Worm (Caenorhabditis elegans): ENCODE data around the gene B0563.18.

The B0563.18 gene

ce11 chrX:9162864-9163263 lies 9.5 kb upstream of the B0563.18 start, which contains the start of gene tsp-11:
tsp-11 (plus strand) TSS chrX:9163164.
- TF ChIP-seq isw-1 (GFP tag; IDR thresholded peaks at IDR 0.05) (no peak), fkh-8 (tag; optimal IDR thresholded peaks at IDR 0.05) (no peak), nhr-76 (tag; optimal IDR thresholded peaks at IDR 0.05) (no peak), vab-15 (tag; optimal IDR thresholded peaks at IDR 0.05) (no peak), Y116A8C.19 (tag; optimal IDR thresholded peaks at IDR 0.05; ENCODE audit: borderline replicate concordance) (no peak), lsy-2 (tag; optimal IDR thresholded peaks at IDR 0.05) (no peak), fos-1 (tag; optimal IDR thresholded peaks at IDR 0.05) (no peak), pag-3 (tag; optimal IDR thresholded peaks at IDR 0.05; ENCODE audit: borderline replicate concordance, insufficient read depth) (no peak), tbx-2 (tag; optimal IDR thresholded peaks at IDR 0.05) (no peak), nhr-84 (tag; optimal IDR thresholded peaks at IDR 0.05) (no peak), rnt-1 (tag; optimal IDR thresholded peaks at IDR 0.05) (no peak)

ce11 chrX:9166921-9167320 lies 5.5 kb upstream of the B0563.18 start, which contains the start of gene B0563.10:
B0563.10 (minus strand) TSS chrX:9167245.
- TF ChIP-seq nhr-84 (tag; optimal IDR thresholded peaks at IDR 0.05) = no peak
- no peak for TF ChIP-seq hlh-4 (tag; optimal IDR thresholded peaks at IDR 0.05)
- peak; percentile 96 for TF ChIP-seq dsc-1 (tag; optimal IDR thresholded peaks at IDR 0.05)
- TF ChIP-seq fkh-4 (tag; optimal IDR thresholded peaks at IDR 0.05; ENCODE audit: borderline replicate concordance) = peak; percentile 96

ce11 chrX:9168239-9168638 lies 4.1 kb upstream of the B0563.18 start, which contains the start of gene B0563.9:
B0563.9 (plus strand) TSS chrX:9168539.
- no peak for TF ChIP-seq unc-130 (tag; optimal IDR thresholded peaks at IDR 0.05)
- TF ChIP-seq ama-1 (optimal IDR thresholded peaks at IDR 0.05) = no peak
- TF ChIP-seq C34B4.2 (tag; optimal IDR thresholded peaks at IDR 0.05) = no peak
- no peak for TF ChIP-seq vab-15 (tag; optimal IDR thresholded peaks at IDR 0.05)
- TF ChIP-seq egl-13 (tag; optimal IDR thresholded peaks at IDR 0.05) = no peak
- no peak for TF ChIP-seq snu-23 (GFP tag; optimal IDR thresholded peaks at IDR 0.05)
- no peak for TF ChIP-seq sup-37 (GFP tag; optimal IDR thresholded peaks at IDR 0.05)
- no peak for TF ChIP-seq ztf-11 (tag; optimal IDR thresholded peaks at IDR 0.05)
- TF ChIP-seq elt-2 (tag; optimal IDR thresholded peaks at IDR 0.05) = no peak
- TF ChIP-seq nhr-77 (tag; optimal IDR thresholded peaks at IDR 0.05) = no peak
- TF ChIP-seq aly-2 (tag; optimal IDR thresholded peaks at IDR 0.05) = no peak
- no peak for TF ChIP-seq mdl-1 (tag; optimal IDR thresholded peaks at IDR 0.05)
- no peak for TF ChIP-seq unc-62 (GFP tag; optimal IDR thresholded peaks at IDR 0.05)
- TF ChIP-seq unc-30 (tag; optimal IDR thresholded peaks at IDR 0.05) = no peak
- no peak for TF ChIP-seq ceh-8 (GFP tag; optimal IDR thresholded peaks at IDR 0.05)

- TF ChIP-seq lir-3 (tag; optimal IDR thresholded peaks at IDR 0.05; ENCODE audit: poor library complexity) (no peak), efl-1 (optimal IDR thresholded peaks at IDR 0.05) (no peak), efl-1 (GFP tag; optimal IDR thresholded peaks at IDR 0.05 in 1 of 2) (no peak), jun-1 (tag; optimal IDR thresholded peaks at IDR 0.05) (no peak), mdl-1 (tag; optimal IDR thresholded peaks at IDR 0.05) (no peak), lsy-2 (tag; optimal IDR thresholded peaks at IDR 0.05) (no peak), fkh-10 (GFP tag; optimal IDR thresholded peaks at IDR 0.05) (no peak), nhr-237 (tag; optimal IDR thresholded peaks at IDR 0.05) (no peak), nhr-12 (tag; optimal IDR thresholded peaks at IDR 0.05) (no peak), nhr-71 (tag; optimal IDR thresholded peaks at IDR 0.05) (no peak), nhr-90 (tag; optimal IDR thresholded peaks at IDR 0.05; ENCODE audit: poor library complexity) (no peak), irx-1 (tag; optimal IDR thresholded peaks at IDR 0.05) (no peak), nhr-84 (tag; optimal IDR thresholded peaks at IDR 0.05) (no peak), grh-1 (GFP tag; IDR thresholded peaks at IDR 0.05) (no peak), snpc-4 (tag; optimal IDR thresholded peaks at IDR 0.05) (no peak), mab-9 (GFP tag; IDR thresholded peaks at IDR 0.05) (no peak), C34B4.2 (tag; optimal IDR thresholded peaks at IDR 0.05) (no peak), ztf-11 (tag; optimal IDR thresholded peaks at IDR 0.05) (no peak), isw-1 (GFP tag; IDR thresholded peaks at IDR 0.05) (no peak), nhr-19 (GFP tag; conservative IDR thresholded peaks at IDR 0.05) (no peak)
Measured at ce11 chrX:9170058-9170457, 2.3 kb upstream of the B0563.18 start.

All from whole organism, L1 larva.